Worm (Caenorhabditis elegans) whole organism, dauer: ENCODE data around the gene orc-1.

Experiments used
- unc-62 ChIP-seq: sonication (generic microtip); optimal IDR thresholded peaks from 2 replicates; lab custom pipeline; 2017; ENCODE audit warnings: missing biosample characterization, missing genetic modification reagents, missing genetic modification characterization

orc-1 gene

ce11 chrIII:10631870-10632509, 10.9 kb upstream of the orc-1 start:
- no peak for TF ChIP-seq unc-62 (GFP tag; lab: Kevin White, UChicago)

- no peak for TF ChIP-seq unc-62 (GFP tag; lab: Kevin White, UChicago)
Observed at ce11 chrIII:10632590-10633402, 10.1 kb upstream of the orc-1 start, which contains the start of gene Y39A1A.10. Gene Y39A1A.10, plus strand, starts transcription at chrIII:10632728.

- TF ChIP-seq unc-62 (GFP tag; lab: Kevin White, UChicago) = no peak
Observed at ce11 chrIII:10633403-10633674, 9.6 kb upstream of the orc-1 start, which contains the start of gene Y39A1A.9. Gene Y39A1A.9, minus strand, starts transcription at chrIII:10633501.

ce11 chrIII:10634034-10634433, 8.9 kb upstream of the orc-1 start:
- no peak for TF ChIP-seq unc-62 (GFP tag; lab: Kevin White, UChicago)

- TF ChIP-seq unc-62 (GFP tag; lab: Kevin White, UChicago) = no peak
Observed at ce11 chrIII:10634576-10634975, 8.4 kb upstream of the orc-1 start.

ce11 chrIII:10636493-10637031, 6.4 kb upstream of the orc-1 start:
- TF ChIP-seq unc-62 (GFP tag; lab: Kevin White, UChicago) = no peak

ce11 chrIII:10637933-10638332, 5.0 kb upstream of the orc-1 start:
- no peak for TF ChIP-seq unc-62 (GFP tag; lab: Kevin White, UChicago)

- no peak for TF ChIP-seq unc-62 (GFP tag; lab: Kevin White, UChicago)
Observed at ce11 chrIII:10638339-10639021, 4.4 kb upstream of the orc-1 start, which contains the start of gene Y39A1A.27. Gene Y39A1A.27, plus strand, starts transcription at chrIII:10638971.

ce11 chrIII:10646094-10646493, 3.2 kb downstream of the orc-1 start, which contains the start of gene orc-4:
Gene orc-4, plus strand, starts transcription at chrIII:10646170.
- TF ChIP-seq unc-62 (GFP tag; lab: Kevin White, UChicago) = no peak

- TF ChIP-seq unc-62 (GFP tag; lab: Kevin White, UChicago) = no peak
Observed at ce11 chrIII:10649219-10649618, 6.3 kb downstream of the orc-1 start, which contains the start of gene emg-1. Gene emg-1, plus strand, starts transcription at chrIII:10649519.

- TF ChIP-seq unc-62 (GFP tag; lab: Kevin White, UChicago) = no peak
Observed at ce11 chrIII:10651634-10652033, 8.7 kb downstream of the orc-1 start.

- no peak for TF ChIP-seq unc-62 (GFP tag; lab: Kevin White, UChicago)
Observed at ce11 chrIII:10652833-10653232, 9.9 kb downstream of the orc-1 start.

- no peak for TF ChIP-seq unc-62 (GFP tag; lab: Kevin White, UChicago)
Observed at ce11 chrIII:10653479-10653878, 10.6 kb downstream of the orc-1 start.

ce11 chrIII:10654718-10655117, 11.8 kb downstream of the orc-1 start, which contains the start of gene cnt-2:
Gene cnt-2, plus strand, starts transcription at chrIII:10655018.
- TF ChIP-seq unc-62 (GFP tag; lab: Kevin White, UChicago) = no peak

ce11 chrIII:10656069-10656468, 13.1 kb downstream of the orc-1 start:
- TF ChIP-seq unc-62 (GFP tag; lab: Kevin White, UChicago) = no peak

ce11 chrIII:10657661-10658060, 14.7 kb downstream of the orc-1 start:
- TF ChIP-seq unc-62 (GFP tag; lab: Kevin White, UChicago) = no peak
